Worm (Caenorhabditis elegans) whole organism, mixed stage, embryonic: ENCODE measurements around the gene wrt-6.

Experiments used
- M03D4.4 ChIP-seq: sonication (generic microtip); optimal IDR thresholded peaks from 2 replicates; lab custom pipeline; 2017; ENCODE audit warnings: mild to moderate bottlenecking, missing genetic modification characterization, missing compliant biosample characterization
- bed-3 ChIP-seq: fragments of 200-800 bp; sonication (Bioruptor generic); optimal IDR thresholded peaks from 3 replicates; lab custom pipeline; 2018; ENCODE audit warnings: mild to moderate bottlenecking, missing genetic modification characterization, moderate library complexity, missing compliant biosample characterization
- blmp-1 ChIP-seq: fragments of 150-350 bp; optimal IDR thresholded peaks from 2 replicates; lab custom pipeline; 2014; ENCODE audit warnings: missing biosample characterization, missing genetic modification characterization
- ceh-39 ChIP-seq: fragments of 150-350 bp; optimal IDR thresholded peaks from 2 replicates; lab custom pipeline; 2014; ENCODE audit warnings: missing biosample characterization, missing genetic modification characterization
- ceh-83 ChIP-seq: fragments of 200-800 bp; sonication (Bioruptor generic); optimal IDR thresholded peaks from 2 replicates; lab custom pipeline; 2018; ENCODE audit warnings: mild to moderate bottlenecking, missing genetic modification characterization, missing compliant biosample characterization
- cnd-1 ChIP-seq: fragments of 200-800 bp; sonication (Bioruptor generic); optimal IDR thresholded peaks from 2 replicates; lab custom pipeline; 2018; ENCODE audit warnings: mild to moderate bottlenecking, missing genetic modification characterization, missing compliant biosample characterization
- drap-1 ChIP-seq: fragments of 200-800 bp; sonication (Bioruptor generic); optimal IDR thresholded peaks from 3 replicates; lab custom pipeline; 2018; ENCODE audit warnings: mild to moderate bottlenecking, missing genetic modification characterization, missing compliant biosample characterization
- elt-1 ChIP-seq: sonication (generic microtip); optimal IDR thresholded peaks from 2 replicates; lab custom pipeline; 2017; ENCODE audit warnings: missing genetic modification characterization, mild to moderate bottlenecking, missing compliant biosample characterization, antibody characterized with exemption, moderate library complexity, borderline replicate concordance; ENCODE audit not compliant: insufficient read depth
- elt-3 ChIP-seq: fragments of 150-350 bp; optimal IDR thresholded peaks from 2 replicates; lab custom pipeline; 2014; ENCODE audit warnings: missing biosample characterization, missing genetic modification characterization
- flh-1 ChIP-seq: fragments of 200-800 bp; sonication (Bioruptor generic); optimal IDR thresholded peaks from 2 replicates; lab custom pipeline; 2018; ENCODE audit warnings: mild to moderate bottlenecking, missing genetic modification characterization, moderate library complexity, missing compliant biosample characterization
- ham-2 ChIP-seq: fragments of 200-800 bp; sonication (Bioruptor generic); optimal IDR thresholded peaks from 2 replicates; lab custom pipeline; 2018; ENCODE audit warnings: mild to moderate bottlenecking, missing genetic modification characterization, missing compliant biosample characterization
- lin-13 ChIP-seq: fragments of 150-350 bp; optimal IDR thresholded peaks from 2 replicates; lab custom pipeline; 2014; ENCODE audit warnings: missing biosample characterization, missing genetic modification characterization
- lin-32 ChIP-seq: fragments of 200-800 bp; sonication (Bioruptor generic); optimal IDR thresholded peaks from 2 replicates; lab custom pipeline; 2018; ENCODE audit warnings: mild to moderate bottlenecking, missing genetic modification characterization, missing compliant biosample characterization
- lsy-2 ChIP-seq: fragments of 150-350 bp; optimal IDR thresholded peaks from 2 replicates; lab custom pipeline; 2014; ENCODE audit warnings: missing biosample characterization, missing genetic modification characterization
- mab-5 ChIP-seq: fragments of 150-350 bp; optimal IDR thresholded peaks from 2 replicates; lab custom pipeline; 2014; ENCODE audit warnings: missing biosample characterization, missing genetic modification characterization
- mls-2 ChIP-seq: sonication (generic microtip); optimal IDR thresholded peaks from 2 replicates; lab custom pipeline; 2016; ENCODE audit warnings: mild to moderate bottlenecking, missing genetic modification characterization, moderate library complexity, missing compliant biosample characterization
- nhr-12 ChIP-seq: fragments of 150-350 bp; optimal IDR thresholded peaks from 2 replicates; lab custom pipeline; 2014; ENCODE audit warnings: missing biosample characterization, missing genetic modification characterization
- nhr-2 ChIP-seq: fragments of 150-350 bp; optimal IDR thresholded peaks from 2 replicates; lab custom pipeline; 2014; ENCODE audit warnings: missing biosample characterization, missing genetic modification characterization
- nhr-237 ChIP-seq: fragments of 150-350 bp; optimal IDR thresholded peaks from 2 replicates; lab custom pipeline; 2014; ENCODE audit warnings: missing biosample characterization, missing genetic modification characterization
- nhr-28 ChIP-seq: fragments of 150-350 bp; optimal IDR thresholded peaks from 2 replicates; lab custom pipeline; 2014; ENCODE audit warnings: missing biosample characterization, missing genetic modification characterization
- nhr-76 ChIP-seq: sonication (generic microtip); optimal IDR thresholded peaks from 2 replicates; lab custom pipeline; 2017; ENCODE audit warnings: missing biosample characterization, missing genetic modification characterization
- pha-4 ChIP-seq: fragments of 150-350 bp; optimal IDR thresholded peaks from 2 replicates; lab custom pipeline; 2018; ENCODE audit warnings: missing biosample characterization, missing genetic modification reagents, missing genetic modification characterization
- sem-2 ChIP-seq: fragments of 200-800 bp; sonication (Bioruptor generic); optimal IDR thresholded peaks from 2 replicates; lab custom pipeline; 2018; ENCODE audit warnings: mild to moderate bottlenecking, missing genetic modification characterization, missing compliant biosample characterization
- snpc-4 ChIP-seq: fragments of 150-350 bp; optimal IDR thresholded peaks from 2 replicates; lab custom pipeline; 2014; ENCODE audit warnings: missing biosample characterization, missing genetic modification characterization
- sptf-1 ChIP-seq: sonication (generic microtip); optimal IDR thresholded peaks from 2 replicates; lab custom pipeline; 2017; ENCODE audit warnings: mild to moderate bottlenecking, missing genetic modification characterization, moderate library complexity, missing compliant biosample characterization
- tbx-8 ChIP-seq: fragments of 200-800 bp; sonication (Bioruptor generic); optimal IDR thresholded peaks from 2 replicates; lab custom pipeline; 2018; ENCODE audit warnings: mild to moderate bottlenecking, missing genetic modification characterization, moderate library complexity, missing compliant biosample characterization
- unc-120 ChIP-seq: sonication (generic microtip); optimal IDR thresholded peaks from 2 replicates; lab custom pipeline; 2017; ENCODE audit warnings: missing genetic modification characterization, missing compliant biosample characterization; ENCODE audit not compliant: poor library complexity, severe bottlenecking
- unc-39 ChIP-seq: fragments of 150-350 bp; optimal IDR thresholded peaks from 2 replicates; lab custom pipeline; 2014; ENCODE audit warnings: missing biosample characterization, missing genetic modification characterization
- unc-62 ChIP-seq: fragments of 150-350 bp; optimal IDR thresholded peaks from 2 replicates; lab custom pipeline; 2014; ENCODE audit warnings: missing biosample characterization, missing genetic modification reagents, missing genetic modification characterization
- zip-8 ChIP-seq: fragments of 150-350 bp; optimal IDR thresholded peaks from 2 replicates; lab custom pipeline; 2014; ENCODE audit warnings: missing biosample characterization, missing genetic modification characterization
- ztf-11 ChIP-seq: fragments of 150-350 bp; optimal IDR thresholded peaks from 2 replicates; lab custom pipeline; 2014; ENCODE audit warnings: missing biosample characterization, missing genetic modification characterization

wrt-6 gene

DNA sequence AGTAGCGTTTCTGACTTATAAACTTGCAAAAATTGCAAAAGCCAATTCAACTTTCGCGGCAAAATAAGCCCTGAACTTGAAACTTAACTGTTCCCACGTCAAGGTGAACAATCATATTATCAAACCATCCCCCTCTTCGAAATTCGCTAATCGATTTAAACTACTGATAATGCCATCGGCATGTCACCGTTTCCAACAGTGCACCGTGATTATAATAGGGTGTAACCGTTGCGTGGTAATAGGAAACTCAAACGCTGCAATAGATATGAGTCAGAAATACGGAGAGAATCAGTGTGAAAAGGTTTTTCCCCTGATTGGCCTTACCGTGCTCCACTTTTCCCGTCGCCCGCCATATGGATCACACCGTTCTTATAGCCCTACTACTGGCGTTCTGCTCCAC lies 20.9 kb downstream of the wrt-6 start:
- TF ChIP-seq ceh-39 (tag; lab: Kevin White, UChicago) = no peak
- no peak for TF ChIP-seq nhr-2 (tag; lab: Kevin White, UChicago)
- TF ChIP-seq zip-8 (tag; lab: Kevin White, UChicago) = no peak
- TF ChIP-seq unc-62 (GFP tag; lab: Kevin White, UChicago) = no peak
- TF ChIP-seq mls-2 (tag; lab: Kevin White, UChicago) = no peak
- no peak for TF ChIP-seq sptf-1
- no peak for TF ChIP-seq lsy-2
- TF ChIP-seq lin-13 = no peak
- TF ChIP-seq ham-2 = no peak
- no peak for TF ChIP-seq bed-3
- TF ChIP-seq elt-1 = no peak
- no peak for TF ChIP-seq M03D4.4 (tag; lab: Kevin White, UChicago)

DNA sequence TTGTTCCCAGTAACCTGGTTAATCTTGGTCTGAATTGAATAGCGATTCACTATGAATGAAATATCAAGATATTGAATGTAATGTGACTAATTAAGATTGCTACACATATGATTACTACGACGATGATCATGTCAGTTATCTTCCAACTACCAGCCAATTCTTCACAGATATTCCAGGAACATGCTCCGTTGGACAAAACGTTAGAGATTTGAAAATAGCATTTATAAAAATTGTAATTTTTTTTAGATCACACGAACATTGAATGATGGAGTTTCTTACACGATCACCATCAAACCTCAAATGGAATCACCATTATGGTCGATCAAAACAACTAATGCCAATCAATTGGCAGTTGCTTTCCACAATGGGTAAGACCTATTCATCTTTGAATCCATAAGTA lies 23.0 kb downstream of the wrt-6 start:
- no peak for TF ChIP-seq lin-32 (GFP tag; lab: Kevin White, UChicago)
- no peak for TF ChIP-seq nhr-12 (tag; lab: Kevin White, UChicago)
- no peak for TF ChIP-seq elt-3 (tag; lab: Kevin White, UChicago)
- no peak for TF ChIP-seq unc-120 (tag; lab: Kevin White, UChicago)
- no peak for TF ChIP-seq tbx-8 (GFP tag; lab: Kevin White, UChicago)
- no peak for TF ChIP-seq bed-3
- no peak for TF ChIP-seq nhr-237
- TF ChIP-seq nhr-2 (tag; lab: Kevin White, UChicago) = no peak
- no peak for TF ChIP-seq M03D4.4 (tag; lab: Kevin White, UChicago)
- TF ChIP-seq snpc-4 (tag; lab: Kevin White, UChicago) = no peak

ce11 chrX:3505062-3505461 lies 25.0 kb downstream of the wrt-6 start:
- TF ChIP-seq lsy-2 = no peak
- no peak for TF ChIP-seq M03D4.4 (tag; lab: Kevin White, UChicago)
- no peak for TF ChIP-seq ztf-11
- TF ChIP-seq sptf-1 = no peak
- TF ChIP-seq cnd-1 (tag; lab: Kevin White, UChicago) = no peak
- TF ChIP-seq bed-3 = no peak
- no peak for TF ChIP-seq flh-1 (GFP tag; lab: Kevin White, UChicago)
- TF ChIP-seq mls-2 (tag; lab: Kevin White, UChicago) = no peak
- no peak for TF ChIP-seq pha-4 (tag; lab: Kevin White, UChicago)
- no peak for TF ChIP-seq blmp-1 (tag; lab: Kevin White, UChicago)
- TF ChIP-seq nhr-237 = no peak
- no peak for TF ChIP-seq nhr-76 (tag; lab: Kevin White, UChicago)

ce11 chrX:3506556-3506955 lies 26.5 kb downstream of the wrt-6 start:
- TF ChIP-seq ham-2 (no peak), snpc-4 (tag; lab: Kevin White, UChicago) (no peak), nhr-28 (tag; lab: Kevin White, UChicago) (no peak), drap-1 (GFP tag; lab: Kevin White, UChicago) (no peak), nhr-2 (tag; lab: Kevin White, UChicago) (no peak), mab-5 (tag; lab: Kevin White, UChicago) (no peak), cnd-1 (tag; lab: Kevin White, UChicago) (no peak), nhr-12 (tag; lab: Kevin White, UChicago) (no peak), lin-32 (GFP tag; lab: Kevin White, UChicago) (no peak), lin-13 (no peak), unc-120 (tag; lab: Kevin White, UChicago) (no peak)

DNA sequence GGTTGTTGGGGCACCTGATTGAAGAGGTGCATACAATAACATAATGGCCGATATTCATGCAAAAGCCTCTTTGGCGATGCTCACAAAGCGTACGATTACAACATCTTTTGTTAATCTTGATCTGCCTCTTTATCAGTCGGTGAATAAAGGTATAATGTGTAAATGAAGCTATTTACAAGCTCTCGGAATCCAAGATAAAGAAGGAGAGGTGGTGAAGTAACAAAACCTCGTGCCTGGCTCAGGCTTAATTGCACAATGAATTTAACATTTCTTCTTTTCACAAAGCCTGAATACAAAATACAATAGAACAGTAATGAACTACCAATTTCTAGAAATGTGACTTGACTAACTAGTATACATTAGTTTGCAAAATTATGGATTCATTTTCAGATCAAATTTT lies 27.2 kb downstream of the wrt-6 start:
- TF ChIP-seq elt-1 (no peak), sem-2 (GFP tag; lab: Kevin White, UChicago) (no peak), ham-2 (no peak), bed-3 (no peak), mab-5 (tag; lab: Kevin White, UChicago) (no peak), unc-39 (tag; lab: Kevin White, UChicago) (no peak), lin-32 (GFP tag; lab: Kevin White, UChicago) (no peak), ceh-83 (GFP tag; lab: Kevin White, UChicago) (no peak), lin-13 (no peak)

DNA sequence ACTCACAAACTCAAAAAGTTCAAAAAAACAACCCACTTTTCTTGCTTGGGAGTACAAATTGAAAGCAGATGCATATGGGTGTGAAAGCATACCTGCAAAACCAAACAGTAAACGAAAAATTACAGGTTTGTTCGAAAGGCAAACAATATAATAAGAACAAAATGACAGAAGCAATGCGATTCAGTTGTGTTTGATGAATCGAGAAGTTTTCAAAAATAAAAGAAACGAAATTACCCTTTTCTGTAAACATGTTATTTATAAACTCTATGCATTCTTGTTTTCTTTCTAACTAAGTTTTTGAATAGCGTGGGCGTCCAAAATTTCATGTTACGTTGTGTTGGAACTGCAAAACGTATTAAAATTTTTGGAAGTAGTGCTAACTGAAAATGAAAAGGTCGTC lies 28.9 kb downstream of the wrt-6 start, which contains the start of gene sox-4:
Gene sox-4 (minus strand): TSS at position 101 of the 400 bp plus-strand sequence.
- TF ChIP-seq pha-4 (tag; lab: Kevin White, UChicago) (no peak), elt-1 (no peak), unc-120 (tag; lab: Kevin White, UChicago) (no peak), nhr-12 (tag; lab: Kevin White, UChicago) (no peak), mls-2 (tag; lab: Kevin White, UChicago) (no peak), nhr-28 (tag; lab: Kevin White, UChicago) (no peak), unc-39 (tag; lab: Kevin White, UChicago) (no peak), ham-2 (no peak), lin-32 (GFP tag; lab: Kevin White, UChicago) (no peak), unc-62 (GFP tag; lab: Kevin White, UChicago) (no peak), cnd-1 (tag; lab: Kevin White, UChicago) (no peak)
